Fruit fly (Drosophila melanogaster): ENCODE results near the gene CG5199.

Gene CG5199

dm6 chr3L:20473021-20473799, 20.5 kb upstream of the CG5199 start, which contains the start of the genes CG32428 and CG5969 (continued):
- TF ChIP-seq CG11560 (tag; IDR thresholded peaks at IDR 0.05) (no peak), yki (optimal IDR thresholded peaks at IDR 0.05) (no peak), seq (GFP tag; IDR thresholded peaks at IDR 0.05) (no peak), Lim3 (GFP tag; IDR thresholded peaks at IDR 0.05) (no peak), CG8924 (tag; optimal IDR thresholded peaks at IDR 0.05) (peak; percentile 70), ind (GFP tag; optimal IDR thresholded peaks at IDR 0.05) (peak; percentile 68), CG10209 (GFP tag; optimal IDR thresholded peaks at IDR 0.05) (peak; percentile 70), Hmx (GFP tag; optimal IDR thresholded peaks at IDR 0.05) (no peak), CG8281 (tag; optimal IDR thresholded peaks at IDR 0.05) (peak; percentile 0), crp (GFP tag; optimal IDR thresholded peaks at IDR 0.05) (peak in 1 of 2 experiments; percentile 74), Side (GFP tag; optimal IDR thresholded peaks at IDR 0.05) (peak; percentile 6), Ada2b (GFP tag; IDR thresholded peaks at IDR 0.05) (peak; percentile 50), Mad (GFP tag; optimal IDR thresholded peaks at IDR 0.05) (no peak), ro (GFP tag; IDR thresholded peaks at IDR 0.05) (no peak), CG15011 (GFP tag; optimal IDR thresholded peaks at IDR 0.05) (no peak), ken (GFP tag; IDR thresholded peaks at IDR 0.05) (no peak), Dad (GFP tag; optimal IDR thresholded peaks at IDR 0.05) (no peak), CG18011 (GFP tag; optimal IDR thresholded peaks at IDR 0.05) (no peak), Tbp (GFP tag; optimal IDR thresholded peaks at IDR 0.05) (no peak), CG1832 (GFP tag; optimal IDR thresholded peaks at IDR 0.05) (no peak), dimm (GFP tag; IDR thresholded peaks at IDR 0.05) (no peak), CG33557 (GFP tag; optimal IDR thresholded peaks at IDR 0.05) (no peak), CG9797 (GFP tag; optimal IDR thresholded peaks at IDR 0.05) (peak; percentile 84), CG3847 (GFP tag; IDR thresholded peaks at IDR 0.05) (peak; percentile 71), Rfx (GFP tag; IDR thresholded peaks at IDR 0.05) (peak; percentile 81), CG13775 (GFP tag; optimal IDR thresholded peaks at IDR 0.05) (peak; percentile 58), CG10462 (GFP tag; optimal IDR thresholded peaks at IDR 0.05) (no peak), CG2120 (GFP tag; optimal IDR thresholded peaks at IDR 0.05) (peak; percentile 70), CG12299 (tag; optimal IDR thresholded peaks at IDR 0.05) (peak; percentile 19), CG2712 (tag; optimal IDR thresholded peaks at IDR 0.05) (peak; percentile 69), CG11247 (GFP tag; IDR thresholded peaks at IDR 0.05) (peak; percentile 61), phol (tag; optimal IDR thresholded peaks at IDR 0.05) (peak; percentile 69), CG31365 (tag; optimal IDR thresholded peaks at IDR 0.05) (no peak), esg (GFP tag; conservative IDR thresholded peaks at IDR 0.05) (peak; percentile 52), ase (GFP tag; IDR thresholded peaks at IDR 0.05) (peak; percentile 50; the same call in 1 of the 3 replicates), CG6683 (GFP tag; optimal IDR thresholded peaks at IDR 0.05) (no peak), CG11456 (GFP tag; IDR thresholded peaks at IDR 0.05) (peak; percentile 71), CG17186 (GFP tag; optimal IDR thresholded peaks at IDR 0.05) (no peak), CG12659 (GFP tag; optimal IDR thresholded peaks at IDR 0.05) (peak; percentile 72), CG6765 (GFP tag; optimal IDR thresholded peaks at IDR 0.05) (peak; percentile 12), nerfin-2 (GFP tag; IDR thresholded peaks at IDR 0.05; ENCODE audit: partially characterized antibody) (no peak), CG42726 (GFP tag; IDR thresholded peaks at IDR 0.05; ENCODE audit: partially characterized antibody) (no peak), Hey (tag; optimal IDR thresholded peaks at IDR 0.05) (no peak), CG13123 (GFP tag; optimal IDR thresholded peaks at IDR 0.05) (no peak), CG9727 (GFP tag; optimal IDR thresholded peaks at IDR 0.05) (peak; percentile 70), lilli (GFP tag; optimal IDR thresholded peaks at IDR 0.05) (peak; percentile 34), gcm (GFP tag; optimal IDR thresholded peaks at IDR 0.05) (peak; percentile 32), kni (GFP tag; optimal IDR thresholded peaks at IDR 0.05) (no peak), crol (GFP tag; IDR thresholded peaks at IDR 0.05) (no peak), gro (GFP tag; optimal IDR thresholded peaks at IDR 0.05) (peak; percentile 9)
